Worm (Caenorhabditis elegans) whole organism, late embryonic: ENCODE data around the gene F45E1.1.

ENCODE experiments used
- ama-1 ChIP-seq: fragments of 150-350 bp; optimal IDR thresholded peaks from 2 replicates; lab custom pipeline; 2014
- ceh-6 ChIP-seq: fragments of 200-800 bp; sonication (Bioruptor generic); optimal IDR thresholded peaks from 2 replicates; lab custom pipeline; 2018; ENCODE audit warnings: mild to moderate bottlenecking, missing genetic modification characterization, missing compliant biosample characterization
- nhr-11 ChIP-seq: fragments of 150-350 bp; optimal IDR thresholded peaks from 2 replicates; lab custom pipeline; 2014; ENCODE audit warnings: missing biosample characterization, missing genetic modification characterization

DNA sequence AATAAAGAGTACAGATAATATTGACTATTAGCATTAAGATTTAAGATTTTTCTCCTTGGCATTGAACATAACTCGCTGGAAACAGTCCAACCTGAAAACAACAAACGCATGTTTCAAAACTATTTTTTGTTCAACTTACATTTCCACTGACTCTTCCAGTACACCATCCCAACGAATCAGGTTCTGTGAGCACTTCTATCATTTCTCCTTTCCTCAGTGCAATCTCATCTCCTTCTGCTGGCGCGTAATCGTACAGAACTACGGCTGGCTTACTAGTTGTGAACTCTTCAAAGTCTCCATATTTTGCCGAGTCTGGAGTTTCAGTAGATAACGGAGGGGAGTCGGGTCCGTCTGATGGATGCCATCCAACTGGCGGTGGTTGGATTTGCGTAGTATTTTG, 14.3 kb upstream of the F45E1.1 start:
- no peak for TF ChIP-seq ama-1 (lab: Kevin White, UChicago)
- no peak for TF ChIP-seq nhr-11 (tag; lab: Kevin White, UChicago)
- no peak for TF ChIP-seq ceh-6 (GFP tag; lab: Kevin White, UChicago)
